Fruit fly (Drosophila melanogaster) whole organism, adult: Measurements from ENCODE around the gene REPTOR-BP.

Experiments used
- CG11617 ChIP-seq: fragments of 200-800 bp; sonication (Bioruptor generic); optimal IDR thresholded peaks from 2 replicates; lab custom pipeline; 2017; ENCODE audit warnings: mild to moderate bottlenecking, missing biosample characterization, missing genetic modification reagents, missing genetic modification characterization
- CG12768 ChIP-seq: fragments of 200-800 bp; sonication (Bioruptor generic); optimal IDR thresholded peaks from 2 replicates; lab custom pipeline; 2017; ENCODE audit warnings: missing biosample characterization, missing genetic modification characterization, mild to moderate bottlenecking, moderate library complexity, missing genetic modification reagents
- CG14711 ChIP-seq: fragments of 200-800 bp; sonication (Bioruptor generic); optimal IDR thresholded peaks from 2 replicates; lab custom pipeline; 2018; ENCODE audit warnings: missing biosample characterization, mild to moderate bottlenecking, missing genetic modification characterization, moderate library complexity
- CG1620 ChIP-seq: fragments of 200-800 bp; sonication (Bioruptor generic); optimal IDR thresholded peaks from 2 replicates; lab custom pipeline; 2016; ENCODE audit warnings: missing biosample characterization, missing genetic modification characterization
- CG33017 ChIP-seq: fragments of 200-800 bp; sonication (Bioruptor generic); optimal IDR thresholded peaks from 2 replicates; lab custom pipeline; 2018; ENCODE audit warnings: missing biosample characterization, mild to moderate bottlenecking, missing genetic modification characterization, moderate library complexity
- CG5204 ChIP-seq: fragments of 200-800 bp; sonication (Bioruptor generic); optimal IDR thresholded peaks from 2 replicates; lab custom pipeline; 2016; ENCODE audit warnings: missing biosample characterization, missing genetic modification characterization
- CG7045 ChIP-seq: fragments of 200-800 bp; sonication (Bioruptor generic); optimal IDR thresholded peaks from 2 replicates; lab custom pipeline; 2017; ENCODE audit warnings: missing biosample characterization, mild to moderate bottlenecking, missing genetic modification characterization
- CG7101 ChIP-seq: fragments of 200-800 bp; sonication (Bioruptor generic); optimal IDR thresholded peaks from 2 replicates; lab custom pipeline; 2018; ENCODE audit warnings: missing biosample characterization, mild to moderate bottlenecking, missing genetic modification characterization, moderate library complexity
- Clk ChIP-seq: fragments of 200-800 bp; sonication (Bioruptor generic); optimal IDR thresholded peaks from 2 replicates; lab custom pipeline; 2017; ENCODE audit warnings: missing biosample characterization, missing genetic modification characterization
- Crg-1 ChIP-seq: fragments of 200-800 bp; sonication (Bioruptor generic); optimal IDR thresholded peaks from 2 replicates; lab custom pipeline; 2016; ENCODE audit warnings: missing biosample characterization, missing genetic modification characterization
- Hr96 ChIP-seq: fragments of 200-800 bp; sonication (Bioruptor generic); optimal IDR thresholded peaks from 2 replicates; lab custom pipeline; 2016; ENCODE audit warnings: missing biosample characterization, missing genetic modification characterization
- bab1 ChIP-seq: fragments of 200-800 bp; sonication (Bioruptor generic); optimal IDR thresholded peaks from 3 replicates; lab custom pipeline; 2019; ENCODE audit warnings: missing biosample characterization, mild to moderate bottlenecking, missing genetic modification characterization, moderate library complexity
- cic ChIP-seq: fragments of 200-800 bp; sonication (Bioruptor generic); optimal IDR thresholded peaks from 2 replicates; lab custom pipeline; 2017; ENCODE audit warnings: missing biosample characterization, mild to moderate bottlenecking, missing genetic modification characterization, moderate library complexity
- cnc ChIP-seq, 2 experiments: fragments of >200 bp; optimal IDR thresholded peaks; 2 replicates each; lab custom pipeline; 2017
- kay ChIP-seq: fragments of 200-800 bp; sonication (Bioruptor generic); peaks from one replicate; lab custom pipeline; 2016; ENCODE audit warnings: missing biosample characterization, missing genetic modification characterization, borderline replicate concordance
- ovo ChIP-seq: fragments of 200-800 bp; sonication (Bioruptor generic); optimal IDR thresholded peaks from 2 replicates; lab custom pipeline; 2016; ENCODE audit warnings: missing biosample characterization, missing genetic modification characterization
- pad ChIP-seq: fragments of 200-800 bp; sonication (Bioruptor generic); optimal IDR thresholded peaks from 3 replicates; lab custom pipeline; 2017; ENCODE audit warnings: missing biosample characterization, missing genetic modification characterization, mild to moderate bottlenecking, moderate library complexity, missing genetic modification reagents
- tj ChIP-seq: fragments of 200-800 bp; sonication (Bioruptor generic); optimal IDR thresholded peaks from 3 replicates; lab custom pipeline; 2017; ENCODE audit warnings: missing biosample characterization, mild to moderate bottlenecking, missing genetic modification characterization, moderate library complexity
- toe ChIP-seq: fragments of 200-800 bp; sonication (Bioruptor generic); optimal IDR thresholded peaks from 2 replicates; lab custom pipeline; 2016; ENCODE audit warnings: missing biosample characterization, missing genetic modification characterization

Gene REPTOR-BP

DNA sequence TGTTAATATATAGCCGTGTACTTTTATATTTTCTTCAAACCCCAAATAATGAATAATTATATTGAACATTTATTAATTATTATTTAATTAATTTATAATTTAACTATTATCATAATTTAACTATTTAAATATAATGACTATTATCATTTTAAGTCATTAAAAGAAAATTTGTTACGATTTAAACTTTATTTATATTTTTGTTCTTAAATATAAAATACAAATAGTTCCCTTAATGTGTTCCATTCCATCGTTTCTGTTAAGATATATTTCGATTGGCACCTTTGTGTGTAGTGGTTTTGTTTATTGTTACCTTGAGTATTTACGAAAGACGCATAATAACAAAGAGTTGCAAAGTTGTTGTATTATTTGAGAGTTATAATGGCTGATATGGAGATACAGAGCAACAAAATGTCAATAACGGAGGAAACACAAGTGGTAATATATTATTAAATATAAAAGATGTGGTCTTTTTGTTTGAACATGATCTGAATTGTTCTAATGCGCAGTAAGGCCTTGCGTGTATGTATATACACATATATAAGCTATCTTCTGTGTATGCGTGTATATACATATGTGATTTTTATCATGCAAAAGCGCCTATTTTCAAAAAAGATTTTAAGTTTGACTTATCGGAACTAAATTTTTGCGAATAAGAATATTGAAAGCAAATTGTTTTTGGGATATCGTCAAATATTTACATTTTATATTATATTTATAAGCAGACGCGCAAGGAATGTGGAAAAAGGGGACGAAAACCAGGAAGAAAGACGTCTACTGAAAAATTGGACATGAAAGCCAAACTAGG is at the start of gene REPTOR-BP:
Gene REPTOR-BP, plus strand, starts transcription at position 296 of the 805 bp plus-strand sequence.
- no peak for TF ChIP-seq pad (GFP tag; lab: Kevin White, UChicago)
- TF ChIP-seq cnc (optimal IDR thresholded peaks at IDR 0.05; lab: Kevin White, UChicago) = no peak
- TF ChIP-seq CG7101 (tag; lab: Kevin White, UChicago) = no peak
- TF ChIP-seq CG7045 (GFP tag; lab: Kevin White, UChicago) = no peak
- TF ChIP-seq CG5204 (GFP tag; lab: Kevin White, UChicago) = no peak
- peak; percentile 46 for TF ChIP-seq bab1
- peak; percentile 75 for TF ChIP-seq kay (GFP tag; lab: Kevin White, UChicago)
- TF ChIP-seq CG14711 = peak; percentile 20
- TF ChIP-seq CG1620 (GFP tag; lab: Kevin White, UChicago) = no peak
- TF ChIP-seq Clk (GFP tag; lab: Kevin White, UChicago) = no peak
- TF ChIP-seq Hr96 (GFP tag; lab: Kevin White, UChicago) = no peak
- TF ChIP-seq cic (GFP tag; lab: Kevin White, UChicago) = no peak
- no peak for TF ChIP-seq CG11617 (GFP tag; lab: Kevin White, UChicago)

DNA sequence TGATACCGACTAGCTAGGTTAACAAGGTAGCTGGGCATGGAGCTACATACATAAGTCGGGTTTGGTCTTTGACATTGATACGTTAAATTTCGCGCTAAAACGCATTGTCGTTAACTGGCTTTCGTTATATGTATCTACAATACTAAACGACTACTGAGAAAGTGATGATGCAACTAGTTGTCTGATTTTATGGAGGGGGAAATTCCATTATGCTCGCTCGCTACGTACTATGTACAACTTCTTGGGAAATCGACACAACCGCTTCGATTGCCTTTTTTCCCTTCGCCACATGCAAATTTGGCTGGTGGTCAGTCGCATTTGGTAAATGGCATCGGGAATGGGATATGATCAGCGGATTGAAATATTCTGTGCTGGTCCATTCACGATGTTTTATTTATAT is 43.9 kb upstream of the REPTOR-BP start:
- no peak for TF ChIP-seq kay (GFP tag; lab: Kevin White, UChicago)
- TF ChIP-seq CG33017 (tag; lab: Kevin White, UChicago) = no peak
- peak; percentile 77 for TF ChIP-seq tj

DNA sequence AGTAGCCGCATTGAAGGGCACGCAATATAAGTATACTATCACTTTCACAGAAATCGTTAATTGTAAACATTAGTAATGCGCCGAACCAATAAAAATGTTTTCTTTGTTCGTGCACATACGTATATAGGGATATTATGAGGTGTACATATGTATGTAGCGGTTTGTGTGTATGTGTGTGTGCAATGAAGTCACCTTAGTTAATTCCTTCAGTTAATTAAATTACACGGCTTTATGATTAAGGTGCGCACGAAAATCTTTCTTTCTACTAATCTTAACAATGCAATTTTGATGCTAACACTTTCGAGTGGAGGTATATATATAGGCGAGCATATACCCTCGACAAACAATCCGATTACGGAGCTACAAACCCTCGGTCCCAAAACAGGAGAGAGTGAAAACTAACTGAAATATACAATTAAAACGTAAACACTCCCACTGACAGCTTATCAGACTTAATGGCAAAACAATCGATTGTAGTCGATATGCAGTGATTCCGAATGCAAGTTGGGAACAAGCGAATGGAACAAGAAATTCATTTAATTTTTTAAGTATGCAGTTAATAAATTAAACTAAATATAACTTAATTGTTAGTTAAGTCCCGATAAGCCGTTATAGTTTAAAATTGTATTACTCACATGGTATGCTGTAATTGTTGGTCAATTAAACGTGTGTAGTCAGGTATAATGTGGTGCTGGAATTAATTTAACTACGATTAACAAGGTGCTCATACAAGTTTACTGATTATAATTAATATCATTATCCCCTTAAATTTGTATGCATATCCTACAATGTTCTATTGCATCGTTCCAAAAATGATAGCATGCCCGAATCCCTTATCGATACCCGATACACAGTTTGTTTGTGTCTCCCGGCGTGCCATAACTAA is 43.2 kb upstream of the REPTOR-BP start, which contains the start of the genes Npc1a and Prosalpha6:
Gene Npc1a, minus strand, starts transcription at position 716 of the 886 bp plus-strand sequence.
Gene Prosalpha6, plus strand, starts transcription at position 851 of the 886 bp plus-strand sequence.
- TF ChIP-seq CG11617 (GFP tag; lab: Kevin White, UChicago) = no peak
- TF ChIP-seq pad (GFP tag; lab: Kevin White, UChicago) = peak; percentile 39
- no peak for TF ChIP-seq cnc (optimal IDR thresholded peaks at IDR 0.05; lab: Kevin White, UChicago)
- TF ChIP-seq bab1 = peak; percentile 44
- no peak for TF ChIP-seq Hr96 (GFP tag; lab: Kevin White, UChicago)
- TF ChIP-seq kay (GFP tag; lab: Kevin White, UChicago) = peak; percentile 72
- no peak for TF ChIP-seq ovo (GFP tag; lab: Kevin White, UChicago)
- peak; percentile 3 for TF ChIP-seq CG7045 (GFP tag; lab: Kevin White, UChicago)
- TF ChIP-seq cic (GFP tag; lab: Kevin White, UChicago) = peak; percentile 37
- peak; percentile 4 for TF ChIP-seq tj
- no peak for TF ChIP-seq CG5204 (GFP tag; lab: Kevin White, UChicago)
- peak; percentile 52 for TF ChIP-seq CG12768

DNA sequence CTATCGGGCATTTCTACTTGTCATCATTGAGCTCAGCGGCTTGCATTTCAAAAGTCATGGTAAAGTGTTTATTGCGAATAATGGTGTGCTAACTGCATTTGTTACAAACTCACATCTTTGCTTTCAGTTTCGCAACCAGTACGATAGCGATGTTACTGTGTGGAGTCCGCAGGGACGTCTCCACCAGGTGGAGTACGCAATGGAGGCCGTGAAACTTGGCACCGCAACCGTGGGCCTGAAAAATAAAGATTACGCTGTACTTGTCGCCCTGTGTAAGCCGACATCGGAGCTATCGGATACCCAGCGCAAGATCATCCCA is 42.6 kb upstream of the REPTOR-BP start:
- no peak for TF ChIP-seq cic (GFP tag; lab: Kevin White, UChicago)
- TF ChIP-seq ovo (GFP tag; lab: Kevin White, UChicago) = no peak
- no peak for TF ChIP-seq Crg-1
- TF ChIP-seq CG11617 (GFP tag; lab: Kevin White, UChicago) = no peak
- TF ChIP-seq cnc (optimal IDR thresholded peaks at IDR 0.05; lab: Kevin White, UChicago) = peak; percentile 88 to 92

DNA sequence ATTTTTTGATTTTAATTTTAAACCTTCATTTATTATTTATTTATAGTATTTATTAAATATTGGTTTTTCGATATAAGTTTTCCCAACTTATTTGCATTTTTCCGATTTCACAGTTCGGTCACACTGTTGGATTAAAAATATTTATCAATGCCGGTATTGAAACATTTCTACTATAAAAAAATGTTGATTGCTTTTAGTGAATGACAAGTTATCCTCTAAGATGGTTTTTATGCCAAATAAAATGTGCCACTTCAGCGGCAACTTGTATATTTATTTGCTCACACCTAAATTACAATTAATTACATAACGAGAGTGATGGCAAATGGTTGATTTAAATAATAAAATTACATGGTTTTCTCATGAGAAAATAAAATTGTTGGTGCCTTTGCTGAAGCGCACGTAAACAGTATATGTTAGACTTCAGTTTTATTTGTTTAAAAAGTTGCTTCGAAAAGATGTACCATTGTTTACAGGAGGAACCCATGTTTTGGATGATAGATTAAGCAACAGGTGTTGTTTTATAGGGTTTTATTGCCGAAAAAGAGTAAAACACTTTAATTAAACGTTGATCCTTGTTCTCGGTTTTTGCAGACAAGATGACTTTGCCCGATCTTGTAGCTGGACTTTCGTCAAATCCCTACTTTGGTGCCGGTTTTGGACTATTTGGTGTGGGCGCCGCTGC is 41.2 kb upstream of the REPTOR-BP start, which contains the start of gene Bcs1:
Gene Bcs1, plus strand, starts transcription at position 108 of the 682 bp plus-strand sequence.
- TF ChIP-seq tj (no peak), CG7045 (GFP tag; lab: Kevin White, UChicago) (no peak), kay (GFP tag; lab: Kevin White, UChicago) (peak; percentile 92), Clk (GFP tag; lab: Kevin White, UChicago) (no peak), CG5204 (GFP tag; lab: Kevin White, UChicago) (no peak), ovo (GFP tag; lab: Kevin White, UChicago) (no peak)

DNA sequence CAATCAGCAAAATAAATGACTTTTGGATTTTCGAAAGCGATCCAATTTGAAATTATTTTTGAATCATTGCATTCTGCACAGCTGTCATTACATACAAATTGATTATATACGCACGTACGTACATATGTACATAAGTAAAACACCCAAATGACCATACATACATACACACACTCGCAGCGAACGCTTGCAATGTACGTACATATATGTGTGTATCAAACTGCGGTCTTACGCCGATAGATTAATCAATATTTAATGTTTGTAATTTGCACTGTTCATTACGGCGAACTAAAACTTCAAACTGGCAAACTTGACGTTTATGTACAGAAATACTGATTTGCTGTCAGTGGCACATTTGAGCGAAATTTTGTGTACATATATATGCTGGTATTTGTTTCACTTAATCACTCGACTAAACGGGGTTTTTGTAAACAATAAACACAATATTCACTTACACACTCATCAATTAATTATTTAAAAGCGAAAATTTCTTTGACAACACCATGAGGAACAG is 37.7 kb upstream of the REPTOR-BP start:
- TF ChIP-seq CG33017 (tag; lab: Kevin White, UChicago) = no peak
- TF ChIP-seq kay (GFP tag; lab: Kevin White, UChicago) = peak; percentile 80
- TF ChIP-seq bab1 = no peak
- no peak for TF ChIP-seq toe (GFP tag; lab: Kevin White, UChicago)
- TF ChIP-seq pad (GFP tag; lab: Kevin White, UChicago) = no peak
- no peak for TF ChIP-seq CG11617 (GFP tag; lab: Kevin White, UChicago)
- TF ChIP-seq CG7101 (tag; lab: Kevin White, UChicago) = no peak
- no peak for TF ChIP-seq CG5204 (GFP tag; lab: Kevin White, UChicago)
